Worm (Caenorhabditis elegans): ENCODE measurements around the gene F10D7.5.

DNA sequence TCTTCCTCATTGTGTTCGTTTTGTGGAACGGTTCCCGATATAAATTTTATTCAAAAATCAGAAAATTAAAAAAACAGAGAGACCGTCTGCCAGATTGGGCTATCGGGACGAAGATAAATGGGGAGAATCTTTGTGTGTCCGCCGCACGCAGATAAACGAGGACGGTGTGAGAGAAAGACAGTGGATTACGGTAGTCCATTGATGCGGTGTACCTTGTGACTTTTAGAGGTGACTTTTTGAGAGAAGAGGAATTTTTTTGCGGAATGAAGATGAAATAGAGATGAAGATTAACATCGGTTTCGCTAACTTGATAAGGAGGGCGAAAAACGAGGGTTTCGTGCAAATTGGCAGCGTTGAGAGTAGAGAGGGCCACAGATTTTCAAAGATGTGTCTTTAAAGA lies 36.4 kb upstream of the F10D7.5 start:
- TF ChIP-seq him-1 (tag; optimal IDR thresholded peaks at IDR 0.05), result no peak
- TF ChIP-seq W03F9.2 (tag; optimal IDR thresholded peaks at IDR 0.05), result no peak

Data from whole organism, L4/young adult.